Fruit fly (Drosophila melanogaster) whole organism: ENCODE measurements around the gene CG34138.

Source experiments
- CG8478 ChIP-seq: fragments of >200 bp; optimal IDR thresholded peaks from 2 replicates; lab custom pipeline; 2018; ENCODE audit warnings: inconsistent platforms
- Dll ChIP-seq: fragments of >200 bp; optimal IDR thresholded peaks from 2 replicates; lab custom pipeline; 2017
- EcR ChIP-seq, 2 experiments: fragments of >200 bp; optimal IDR thresholded peaks; 2 replicates each; lab custom pipeline; 2017; ENCODE audit warnings: missing biosample characterization in 2 of 2, missing genetic modification characterization in 2 of 2, missing genetic modification reagents in 2 of 2
- pan ChIP-seq: fragments of >200 bp; optimal IDR thresholded peaks from 2 replicates; lab custom pipeline; 2017
- psq ChIP-seq: fragments of >200 bp; optimal IDR thresholded peaks from 2 replicates; lab custom pipeline; 2017

DNA sequence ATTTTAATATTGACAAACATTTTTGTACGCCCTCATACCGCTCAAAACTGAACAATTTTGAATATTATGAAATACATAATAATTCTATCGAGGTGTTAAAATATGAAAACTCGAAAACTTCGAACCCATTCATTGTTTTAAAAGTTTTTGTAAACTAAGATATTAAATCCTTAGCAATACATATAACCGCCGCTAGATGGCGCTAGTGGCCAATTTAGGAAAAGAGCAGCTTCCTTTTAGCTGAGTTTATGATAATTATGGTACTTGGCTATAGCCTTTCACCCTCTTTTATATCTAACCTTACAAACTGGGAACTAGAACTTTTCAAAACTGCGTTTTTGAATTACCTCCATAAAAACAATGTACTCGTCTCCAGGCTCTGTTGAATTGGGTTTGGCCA is 22.5 kb downstream of the CG34138 start:
- TF ChIP-seq pan (lab: Kevin White, UChicago) (no peak), psq (lab: Kevin White, UChicago) (no peak), Dll (lab: Kevin White, UChicago) (no peak), CG8478 (lab: Kevin White, UChicago) (no peak), EcR (GFP tag; optimal IDR thresholded peaks at IDR 0.05; lab: Kevin White, UChicago) (no peak)
